Fruit fly (Drosophila melanogaster): ENCODE results near the gene spdi.
A peak's percentile ranks its signal among the peaks of the same experiment; 100 is the strongest.

spdi gene

DNA sequence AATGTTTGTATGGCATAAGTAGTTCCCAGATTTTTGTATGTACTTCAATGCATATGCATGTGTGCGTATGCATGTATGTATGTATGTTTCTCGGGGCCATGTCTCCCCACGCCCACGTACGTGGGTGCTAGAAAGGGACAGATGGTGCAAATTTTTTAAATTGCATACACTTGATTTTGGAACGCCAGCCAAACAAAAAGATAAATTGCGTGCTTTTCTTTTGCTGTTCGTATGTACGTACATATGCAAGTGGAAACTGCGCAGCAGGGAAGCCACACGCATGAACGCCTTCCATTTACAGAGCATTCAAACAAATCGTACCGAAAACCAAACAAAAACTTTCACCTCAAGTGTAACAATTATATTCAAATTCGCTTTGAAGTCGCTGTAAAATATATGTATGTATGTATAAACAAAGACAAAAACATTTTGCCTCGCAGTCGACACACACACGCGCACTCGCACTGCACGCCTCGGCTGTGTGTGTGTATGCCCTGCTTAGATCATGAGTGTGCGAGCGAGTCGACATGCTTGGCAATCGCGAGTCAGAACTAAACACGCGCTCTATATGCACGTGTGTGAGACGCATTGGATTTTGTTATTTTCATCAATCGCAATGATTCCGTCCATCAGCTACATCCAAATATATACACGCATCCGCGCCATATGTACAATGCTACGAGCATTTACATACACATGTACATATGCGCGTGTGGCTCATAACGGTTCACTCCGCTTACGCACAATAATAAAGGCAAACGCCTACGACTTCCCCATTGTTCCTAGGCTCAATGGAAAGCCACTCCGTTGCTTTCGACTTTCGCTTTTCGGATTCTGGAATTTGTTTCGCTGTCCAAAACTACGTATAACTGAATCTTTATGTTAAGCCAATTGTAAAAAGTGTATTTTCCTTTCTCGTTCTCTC, 16.9 kb upstream of the spdi start (continued):
- no peak for TF ChIP-seq CrebB (tag; optimal IDR thresholded peaks at IDR 0.05)
- TF ChIP-seq sima (GFP tag; optimal IDR thresholded peaks at IDR 0.05): no peak
- peak; percentile 91 for TF ChIP-seq cg (GFP tag; optimal IDR thresholded peaks at IDR 0.05)
- no peak for TF ChIP-seq nerfin-1 (tag; optimal IDR thresholded peaks at IDR 0.05)
- TF ChIP-seq CG16813 (GFP tag; IDR thresholded peaks at IDR 0.05; ENCODE audit: partially characterized antibody): 0 out of 3 replicates have a peak, but pooled peaks have one; percentile 8
- no peak for TF ChIP-seq CG4424 (GFP tag; optimal IDR thresholded peaks at IDR 0.05)
- TF ChIP-seq slou (GFP tag; optimal IDR thresholded peaks at IDR 0.05): no peak
- no peak for TF ChIP-seq CG12236 (GFP tag; optimal IDR thresholded peaks at IDR 0.05)
- TF ChIP-seq CG12104 (GFP tag; optimal IDR thresholded peaks at IDR 0.05): no peak
- TF ChIP-seq CG3281 (GFP tag; optimal IDR thresholded peaks at IDR 0.05): no peak
- TF ChIP-seq CG13624 (GFP tag; optimal IDR thresholded peaks at IDR 0.05): peak; percentile 46
- TF ChIP-seq fu2 (GFP tag; optimal IDR thresholded peaks at IDR 0.05): no peak
- no peak for TF ChIP-seq run (tag; optimal IDR thresholded peaks at IDR 0.05)
- TF ChIP-seq HLH3B (GFP tag; IDR thresholded peaks at IDR 0.05): no peak
- peak in 1 of 2 experiments; percentile 4 for TF ChIP-seq tll (GFP tag; optimal IDR thresholded peaks at IDR 0.05)
- TF ChIP-seq CG15479 (GFP tag; optimal IDR thresholded peaks at IDR 0.05): peak; percentile 63
- TF ChIP-seq sob (GFP tag; IDR thresholded peaks at IDR 0.05): no peak
- TF ChIP-seq CG30431 (GFP tag; optimal IDR thresholded peaks at IDR 0.05): no peak
- TF ChIP-seq CG6765 (GFP tag; optimal IDR thresholded peaks at IDR 0.05): no peak
- no peak for TF ChIP-seq kay (GFP tag; optimal IDR thresholded peaks at IDR 0.05)
- TF ChIP-seq YL-1 (GFP tag; optimal IDR thresholded peaks at IDR 0.05): peak; percentile 22
- TF ChIP-seq CG34376 (GFP tag; optimal IDR thresholded peaks at IDR 0.05): peak; percentile 27
- TF ChIP-seq Med (GFP tag): peak; percentile 75
- no peak for TF ChIP-seq mld (GFP tag; IDR thresholded peaks at IDR 0.05; ENCODE audit: partially characterized antibody)
- no peak for TF ChIP-seq unc-4 (GFP tag; IDR thresholded peaks at IDR 0.05; ENCODE audit: partially characterized antibody)
- no peak for TF ChIP-seq zen2 (GFP tag; IDR thresholded peaks at IDR 0.05; ENCODE audit: partially characterized antibody)
- TF ChIP-seq CG8359 (GFP tag; optimal IDR thresholded peaks at IDR 0.05; ENCODE audit: borderline replicate concordance): no peak
- TF ChIP-seq CG32767 (GFP tag; IDR thresholded peaks at IDR 0.05): 0 out of 2 replicates have a peak, but pooled peaks have one; percentile 39
- no peak for TF ChIP-seq Antp (GFP tag; optimal IDR thresholded peaks at IDR 0.05)
- TF ChIP-seq ATbp (GFP tag; optimal IDR thresholded peaks at IDR 0.05): no peak
- TF ChIP-seq CG3838 (GFP tag; optimal IDR thresholded peaks at IDR 0.05): no peak
- no peak for TF ChIP-seq CG12071 (GFP tag; optimal IDR thresholded peaks at IDR 0.05)
- TF ChIP-seq chn (GFP tag; optimal IDR thresholded peaks at IDR 0.05): no peak
- no peak for TF ChIP-seq D19A (tag; optimal IDR thresholded peaks at IDR 0.05)
- no peak for TF ChIP-seq Ptx1 (GFP tag; IDR thresholded peaks at IDR 0.05)
- no peak for TF ChIP-seq sc (optimal IDR thresholded peaks at IDR 0.05)
- no peak for TF ChIP-seq sc (GFP tag; optimal IDR thresholded peaks at IDR 0.05)
- no peak for TF ChIP-seq CG9817 (tag; optimal IDR thresholded peaks at IDR 0.05)
- no peak for TF ChIP-seq CG8290 (GFP tag; optimal IDR thresholded peaks at IDR 0.05)
- TF ChIP-seq CG8290 (tag; optimal IDR thresholded peaks at IDR 0.05): no peak
- peak; percentile 77 for TF ChIP-seq dm (GFP tag; optimal IDR thresholded peaks at IDR 0.05)
- TF ChIP-seq sens (GFP tag): peak; percentile 86
- peak; percentile 50 for TF ChIP-seq MESR4 (GFP tag; optimal IDR thresholded peaks at IDR 0.05)
- no peak for TF ChIP-seq CG9215 (GFP tag; IDR thresholded peaks at IDR 0.05)
- TF ChIP-seq Blimp-1 (GFP tag; optimal IDR thresholded peaks at IDR 0.05): peak; percentile 82
- no peak for TF ChIP-seq CG2712 (tag; optimal IDR thresholded peaks at IDR 0.05)
- peak; percentile 23 for TF ChIP-seq CG7987 (GFP tag; optimal IDR thresholded peaks at IDR 0.05)
- no peak for TF ChIP-seq al (GFP tag; IDR thresholded peaks at IDR 0.05)
- TF ChIP-seq Asciz (GFP tag; optimal IDR thresholded peaks at IDR 0.05): no peak
